Fruit fly (Drosophila melanogaster) whole organism, embryonic: Measurements from ENCODE around the gene DppIII.

Experiments used
- Adf1 ChIP-seq: fragments of 200-800 bp; sonication (Bioruptor generic); IDR thresholded peaks from 2 replicates; pipeline ENCODE4 v1.3.6; 2022; ENCODE audit warnings: missing biosample characterization, missing genetic modification characterization
- Atf-2 ChIP-seq: fragments of 200-800 bp; sonication (Bioruptor generic); optimal IDR thresholded peaks from 2 replicates; lab custom pipeline; 2016; ENCODE audit warnings: missing biosample characterization, missing genetic modification characterization
- CG10543 ChIP-seq: fragments of 200-800 bp; sonication (Bioruptor generic); optimal IDR thresholded peaks from 3 replicates; lab custom pipeline; 2017; ENCODE audit warnings: missing biosample characterization, mild to moderate bottlenecking, missing genetic modification characterization, moderate library complexity
- CG11247 ChIP-seq: fragments of 200-800 bp; sonication (Bioruptor generic); IDR thresholded peaks from 2 replicates; pipeline ENCODE4 v1.3.6; 2022; ENCODE audit warnings: missing biosample characterization, missing genetic modification characterization
- CG11398 ChIP-seq: fragments of 200-800 bp; sonication (Bioruptor generic); optimal IDR thresholded peaks from 2 replicates; lab custom pipeline; 2016; ENCODE audit warnings: missing biosample characterization, missing genetic modification characterization
- CG12769 ChIP-seq: fragments of 200-800 bp; sonication (Bioruptor generic); optimal IDR thresholded peaks from 2 replicates; lab custom pipeline; 2019; ENCODE audit warnings: missing biosample characterization, mild to moderate bottlenecking, missing genetic modification characterization, moderate library complexity
- CG13123 ChIP-seq: fragments of 200-800 bp; sonication (Bioruptor generic); optimal IDR thresholded peaks from 2 replicates; lab custom pipeline; 2016; ENCODE audit warnings: missing biosample characterization, missing genetic modification characterization
- CG13296 ChIP-seq: fragments of 200-800 bp; sonication (Bioruptor generic); optimal IDR thresholded peaks from 3 replicates; lab custom pipeline; 2018; ENCODE audit warnings: missing biosample characterization, mild to moderate bottlenecking, missing genetic modification characterization
- CG13775 ChIP-seq: fragments of 200-800 bp; sonication (Bioruptor generic); optimal IDR thresholded peaks from 3 replicates; lab custom pipeline; 2017; ENCODE audit warnings: missing biosample characterization, mild to moderate bottlenecking, missing genetic modification characterization
- CG15601 ChIP-seq: fragments of 200-800 bp; sonication (Bioruptor generic); optimal IDR thresholded peaks from 3 replicates; lab custom pipeline; 2019; ENCODE audit warnings: missing biosample characterization, mild to moderate bottlenecking, missing genetic modification characterization, moderate library complexity
- CG17361 ChIP-seq: fragments of 200-800 bp; sonication (Bioruptor generic); IDR thresholded peaks from 3 replicates; pipeline ENCODE4 v1.3.6; 2022; ENCODE audit warnings: missing biosample characterization, missing genetic modification characterization
- CG17912 ChIP-seq: fragments of 200-800 bp; sonication (Bioruptor generic); optimal IDR thresholded peaks from 2 replicates; lab custom pipeline; 2018; ENCODE audit warnings: missing biosample characterization, mild to moderate bottlenecking, missing genetic modification characterization
- CG2712 ChIP-seq: fragments of 200-800 bp; optimal IDR thresholded peaks from 3 replicates; lab custom pipeline; 2019; ENCODE audit warnings: missing biosample characterization, mild to moderate bottlenecking, missing genetic modification characterization, moderate library complexity
- CG32772 ChIP-seq: fragments of 200-800 bp; sonication (Bioruptor generic); IDR thresholded peaks from 2 replicates; pipeline ENCODE4 v1.3.6; 2022; ENCODE audit warnings: missing biosample characterization, missing genetic modification characterization
- CG3847 ChIP-seq: fragments of 200-800 bp; sonication (Bioruptor generic); IDR thresholded peaks from 2 replicates; pipeline ENCODE4 v1.3.6; 2022; ENCODE audit warnings: missing biosample characterization, missing genetic modification characterization
- CG4404 ChIP-seq: fragments of 200-800 bp; sonication (Bioruptor generic); IDR thresholded peaks from 2 replicates; pipeline ENCODE4 v1.3.6; 2022; ENCODE audit warnings: missing biosample characterization, missing genetic modification characterization
- CG4617 ChIP-seq: fragments of 200-800 bp; sonication (Bioruptor generic); optimal IDR thresholded peaks from 3 replicates; lab custom pipeline; 2016; ENCODE audit warnings: missing biosample characterization, missing genetic modification characterization, borderline replicate concordance
- CG4820 ChIP-seq: fragments of 200-800 bp; sonication (Bioruptor generic); optimal IDR thresholded peaks from 3 replicates; lab custom pipeline; 2016; ENCODE audit warnings: missing biosample characterization, missing genetic modification characterization
- CG5180 ChIP-seq: fragments of 200-800 bp; sonication (Bioruptor generic); optimal IDR thresholded peaks from 3 replicates; lab custom pipeline; 2017; ENCODE audit warnings: missing biosample characterization, missing genetic modification characterization, mild to moderate bottlenecking, moderate library complexity, missing genetic modification reagents
- CG6765 ChIP-seq: fragments of 200-800 bp; sonication (Bioruptor generic); optimal IDR thresholded peaks from 3 replicates; lab custom pipeline; 2017; ENCODE audit warnings: missing biosample characterization, mild to moderate bottlenecking, missing genetic modification characterization
- CG7271 ChIP-seq: fragments of 200-800 bp; sonication (Bioruptor generic); optimal IDR thresholded peaks from 2 replicates; lab custom pipeline; 2018; ENCODE audit warnings: missing biosample characterization, mild to moderate bottlenecking, missing genetic modification characterization, moderate library complexity
- CG8290 ChIP-seq, 3 experiments: fragments of 200-800 bp; sonication (Bioruptor generic); optimal IDR thresholded peaks; 2 replicates each; lab custom pipeline; 2016 to 2019; ENCODE audit warnings: missing biosample characterization in 3 of 3, missing genetic modification characterization in 3 of 3, mild to moderate bottlenecking in 2 of 3, moderate library complexity in 1 of 3
- CG8478 ChIP-seq: fragments of >200 bp; optimal IDR thresholded peaks from 2 replicates; lab custom pipeline; 2018
- D19A ChIP-seq: fragments of 200-800 bp; optimal IDR thresholded peaks from 3 replicates; lab custom pipeline; 2019; ENCODE audit warnings: missing biosample characterization, mild to moderate bottlenecking, missing genetic modification characterization, moderate library complexity
- Dad ChIP-seq: fragments of 200-800 bp; sonication (Bioruptor generic); optimal IDR thresholded peaks from 3 replicates; lab custom pipeline; 2016; ENCODE audit warnings: missing biosample characterization, missing genetic modification characterization
- Fer2 ChIP-seq: fragments of 200-800 bp; sonication (Bioruptor generic); optimal IDR thresholded peaks from 2 replicates; lab custom pipeline; 2018; ENCODE audit warnings: missing biosample characterization, mild to moderate bottlenecking, missing genetic modification characterization, moderate library complexity
- Myb ChIP-seq: fragments of 200-800 bp; sonication (Bioruptor generic); optimal IDR thresholded peaks from 2 replicates; lab custom pipeline; 2016; ENCODE audit warnings: missing biosample characterization, missing genetic modification characterization
- NC2α ChIP-seq: fragments of 200-800 bp; sonication (Bioruptor generic); optimal IDR thresholded peaks from 2 replicates; lab custom pipeline; 2016; ENCODE audit warnings: missing biosample characterization, missing genetic modification characterization
- Pdp1 ChIP-seq, 2 experiments: fragments of 200-800 bp; sonication (Bioruptor generic); optimal IDR thresholded peaks; 3 replicates each; lab custom pipeline; 2016; ENCODE audit warnings: missing biosample characterization in 2 of 2, missing genetic modification characterization in 2 of 2, mild to moderate bottlenecking in 1 of 2, moderate library complexity in 1 of 2
- Scr ChIP-seq: fragments of 200-800 bp; sonication (Bioruptor generic); IDR thresholded peaks from 2 replicates; pipeline ENCODE4 v1.3.6; 2022; ENCODE audit warnings: missing biosample characterization, missing genetic modification characterization; ENCODE audit not compliant: partially characterized antibody
- Side ChIP-seq: fragments of 200-800 bp; sonication (Bioruptor generic); optimal IDR thresholded peaks from 2 replicates; lab custom pipeline; 2016; ENCODE audit warnings: missing biosample characterization, missing genetic modification characterization
- Six4 ChIP-seq: fragments of 200-800 bp; sonication (Bioruptor generic); optimal IDR thresholded peaks from 2 replicates; lab custom pipeline; 2016; ENCODE audit warnings: missing biosample characterization, missing genetic modification characterization
- Xrp1 ChIP-seq: fragments of 200-800 bp; sonication (Bioruptor generic); IDR thresholded peaks from 2 replicates; pipeline ENCODE4 v1.3.6; 2022; ENCODE audit warnings: missing biosample characterization, missing genetic modification characterization
- caup ChIP-seq: fragments of 200-800 bp; sonication (Bioruptor generic); optimal IDR thresholded peaks from 3 replicates; lab custom pipeline; 2017; ENCODE audit warnings: missing biosample characterization, mild to moderate bottlenecking, missing genetic modification characterization, moderate library complexity; ENCODE audit not compliant: severe bottlenecking
- chif ChIP-seq, 2 experiments: fragments of 200-800 bp; sonication (Bioruptor generic); optimal IDR thresholded peaks; 3 replicates each; lab custom pipeline; 2016; ENCODE audit warnings: missing biosample characterization in 2 of 2, missing genetic modification characterization in 2 of 2
- en ChIP-seq: fragments of 200-800 bp; sonication (Bioruptor generic); optimal IDR thresholded peaks from 2 replicates; lab custom pipeline; 2016; ENCODE audit warnings: missing biosample characterization, missing genetic modification characterization
- gcm2 ChIP-seq: fragments of 200-800 bp; sonication (Bioruptor generic); optimal IDR thresholded peaks from 2 replicates; lab custom pipeline; 2016; ENCODE audit warnings: missing biosample characterization, missing genetic modification characterization
- ind ChIP-seq: fragments of 200-800 bp; sonication (Bioruptor generic); optimal IDR thresholded peaks from 3 replicates; lab custom pipeline; 2016; ENCODE audit warnings: missing biosample characterization, missing genetic modification characterization
- lilli ChIP-seq: fragments of 200-800 bp; sonication (Bioruptor generic); optimal IDR thresholded peaks from 3 replicates; lab custom pipeline; 2016; ENCODE audit warnings: missing biosample characterization, missing genetic modification characterization
- mam ChIP-seq: fragments of 200-800 bp; sonication (Bioruptor generic); optimal IDR thresholded peaks from 3 replicates; lab custom pipeline; 2016; ENCODE audit warnings: missing biosample characterization, missing genetic modification characterization
- nmo ChIP-seq: fragments of 200-800 bp; sonication (Bioruptor generic); optimal IDR thresholded peaks from 2 replicates; lab custom pipeline; 2018; ENCODE audit warnings: missing biosample characterization, mild to moderate bottlenecking, missing genetic modification characterization, moderate library complexity
- pita ChIP-seq: fragments of 200-800 bp; sonication (Bioruptor generic); optimal IDR thresholded peaks from 2 replicates; lab custom pipeline; 2017; ENCODE audit warnings: missing biosample characterization, mild to moderate bottlenecking, missing genetic modification characterization
- pzg ChIP-seq: fragments of 200-800 bp; sonication (Bioruptor generic); optimal IDR thresholded peaks from 3 replicates; lab custom pipeline; 2018; ENCODE audit warnings: missing biosample characterization, mild to moderate bottlenecking, missing genetic modification characterization, moderate library complexity
- rib ChIP-seq: fragments of 200-800 bp; sonication (Bioruptor generic); IDR thresholded peaks from 2 replicates; pipeline ENCODE4 v1.3.6; 2022; ENCODE audit warnings: missing biosample characterization, missing genetic modification characterization
- shn ChIP-seq: fragments of 200-800 bp; sonication (Bioruptor generic); optimal IDR thresholded peaks from 3 replicates; lab custom pipeline; 2016; ENCODE audit warnings: missing biosample characterization, missing genetic modification characterization
- slbo ChIP-seq: fragments of 200-800 bp; sonication (Bioruptor generic); IDR thresholded peaks from 2 replicates; pipeline ENCODE4 v1.3.6; 2022; ENCODE audit warnings: missing biosample characterization, missing genetic modification characterization
- sob ChIP-seq: fragments of 200-800 bp; sonication (Bioruptor generic); IDR thresholded peaks from 2 replicates; pipeline ENCODE4 v1.3.6; 2022; ENCODE audit warnings: missing biosample characterization, missing genetic modification characterization
- wor ChIP-seq: fragments of 200-800 bp; sonication (Bioruptor generic); IDR thresholded peaks from 2 replicates; pipeline ENCODE4 v1.3.6; 2022; ENCODE audit warnings: missing biosample characterization, missing genetic modification characterization
- zf30C ChIP-seq: fragments of 200-800 bp; sonication (Bioruptor generic); optimal IDR thresholded peaks from 3 replicates; lab custom pipeline; 2018; ENCODE audit warnings: missing biosample characterization, mild to moderate bottlenecking, missing genetic modification characterization

The DppIII gene

DNA sequence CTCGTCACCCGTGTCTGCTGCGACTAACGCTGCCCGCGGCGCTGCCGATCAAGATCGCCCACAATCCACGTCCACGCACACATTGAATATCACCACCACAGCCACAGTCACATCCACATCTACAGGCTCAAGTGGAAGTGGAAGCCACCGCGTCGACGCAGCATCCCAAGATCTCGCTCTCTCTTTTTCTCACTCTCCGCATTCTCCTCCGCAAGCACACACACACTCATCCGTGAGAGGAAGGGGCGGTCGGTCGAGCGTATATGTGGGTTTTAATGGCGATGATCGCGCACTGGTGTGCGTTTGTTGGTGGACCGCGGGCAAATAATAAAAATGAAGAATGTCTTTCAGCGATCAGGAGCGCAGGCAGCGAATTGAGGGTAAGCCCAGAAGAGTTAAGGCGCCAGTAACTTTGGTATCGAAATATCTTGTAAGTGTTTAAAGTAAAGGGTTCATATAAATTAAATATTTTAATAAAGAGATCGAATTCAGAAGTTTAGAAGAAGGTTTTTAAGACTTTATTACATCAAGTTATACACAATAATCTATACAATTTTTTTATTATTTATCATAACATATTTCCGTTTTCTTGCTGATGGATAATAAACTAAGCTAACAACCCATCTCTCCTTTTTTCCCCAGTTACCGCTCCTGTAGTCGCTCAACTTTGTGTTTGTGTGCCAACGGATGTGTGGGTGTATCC is 10.3 kb upstream of the DppIII start, which contains the start of gene Poxm (continued):
- TF ChIP-seq CG32772 (GFP tag; lab: Robert Waterston, UW) (peak; percentile 88), Fer2 (tag; lab: Kevin White, UChicago) (peak; percentile 75), Dad (GFP tag; lab: Kevin White, UChicago) (peak; percentile 75), Six4 (GFP tag; lab: Kevin White, UChicago) (peak; percentile 88), Xrp1 (GFP tag; lab: Robert Waterston, UW) (peak; percentile 91), wor (peak; percentile 82; the same call in 1 of the 2 replicates), CG2712 (tag; lab: Kevin White, UChicago) (peak; percentile 96), rib (no peak), CG10543 (GFP tag; lab: Kevin White, UChicago) (peak; percentile 85), CG4404 (GFP tag; lab: Robert Waterston, UW) (peak; percentile 96), Myb (peak; percentile 19), CG15601 (tag; lab: Kevin White, UChicago) (peak; percentile 89), slbo (GFP tag; lab: Robert Waterston, UW) (peak; percentile 87), CG5180 (GFP tag; lab: Kevin White, UChicago) (peak; percentile 81), lilli (GFP tag; lab: Kevin White, UChicago) (peak; percentile 81), CG11247 (GFP tag; lab: Robert Waterston, UW) (peak; percentile 63), CG13296 (GFP tag; lab: Kevin White, UChicago) (peak; percentile 80), Pdp1 (GFP tag; optimal IDR thresholded peaks at IDR 0.05; lab: Kevin White, UChicago) (peak; percentile 76 to 77), mam (GFP tag; lab: Kevin White, UChicago) (peak; percentile 60), pita (GFP tag; lab: Kevin White, UChicago) (no peak), pzg (GFP tag; lab: Kevin White, UChicago) (no peak), CG13123 (peak; percentile 74), D19A (peak; percentile 89), sob (GFP tag; lab: Robert Waterston, UW) (peak; percentile 85), CG3847 (GFP tag; lab: Robert Waterston, UW) (peak; percentile 84), CG4617 (GFP tag; lab: Kevin White, UChicago) (peak; percentile 63), ind (GFP tag; lab: Kevin White, UChicago) (peak; percentile 86), caup (GFP tag; lab: Kevin White, UChicago) (peak; percentile 74), gcm2 (GFP tag; lab: Kevin White, UChicago) (peak; percentile 61), CG4820 (peak; percentile 94), shn (peak; percentile 8), zf30C (no peak), chif (GFP tag; optimal IDR thresholded peaks at IDR 0.05; lab: Kevin White, UChicago) (peak; percentile 37 to 75), CG13775 (GFP tag; lab: Kevin White, UChicago) (peak; percentile 87), CG8290 (GFP tag; optimal IDR thresholded peaks at IDR 0.05; lab: Kevin White, UChicago) (peak; percentile 78), CG8290 (tag; optimal IDR thresholded peaks at IDR 0.05; lab: Kevin White, UChicago) (peak in 1 of 2 experiments; percentile 83), CG17361 (GFP tag; lab: Robert Waterston, UW) (peak; percentile 99), NC2α (GFP tag; lab: Kevin White, UChicago) (no peak), nmo (GFP tag; lab: Kevin White, UChicago) (peak; percentile 98), CG6765 (GFP tag; lab: Kevin White, UChicago) (peak; percentile 27), CG11398 (GFP tag; lab: Kevin White, UChicago) (no peak), Scr (GFP tag; lab: Robert Waterston, UW) (no peak; the same call in 1 of the 2 replicates), Side (GFP tag; lab: Kevin White, UChicago) (peak; percentile 54), CG17912 (GFP tag; lab: Kevin White, UChicago) (no peak), CG7271 (no peak), Adf1 (GFP tag; lab: Robert Waterston, UW) (peak; percentile 85), en (GFP tag; lab: Kevin White, UChicago) (no peak), CG8478 (lab: Kevin White, UChicago) (peak; percentile 91), CG12769 (tag; lab: Kevin White, UChicago) (peak; percentile 4), Atf-2 (GFP tag; lab: Kevin White, UChicago) (peak; percentile 68)
